Worm (Caenorhabditis elegans) whole organism, young adult: ENCODE data around the gene Y59C2A.1.
A peak's percentile ranks its signal among the peaks of the same experiment; 100 is the strongest.
"Not testable (repeated sequence)": the region's sequence is repeated elsewhere in the genome, so short reads cannot be mapped to it uniquely, and the experiment has no call there.

Source experiments
- B0035.1 ChIP-seq: sonication (generic microtip); optimal IDR thresholded peaks from 2 replicates; lab custom pipeline; 2016; ENCODE audit warnings: missing genetic modification characterization, mild to moderate bottlenecking, missing compliant biosample characterization, missing genotype, missing genetic modification reagents
- B0261.1 ChIP-seq: sonication (generic microtip); optimal IDR thresholded peaks from 2 replicates; lab custom pipeline; 2016; ENCODE audit warnings: mild to moderate bottlenecking, missing genetic modification characterization, moderate library complexity, missing compliant biosample characterization
- B0336.3 ChIP-seq: fragments of 200-800 bp; sonication (Bioruptor generic); IDR thresholded peaks from 2 replicates; pipeline ENCODE4 v1.3.6; 2022; ENCODE audit warnings: missing genetic modification characterization, missing compliant biosample characterization
- F37B4.10 ChIP-seq: fragments of 200-800 bp; sonication (Bioruptor generic); IDR thresholded peaks from 2 replicates; pipeline ENCODE4 v1.3.6; 2022; ENCODE audit warnings: missing genetic modification characterization, missing compliant biosample characterization
- F49E8.2 ChIP-seq: sonication (generic microtip); optimal IDR thresholded peaks from 3 replicates; lab custom pipeline; 2017; ENCODE audit warnings: missing genetic modification characterization, mild to moderate bottlenecking, missing compliant biosample characterization, antibody characterized with exemption, moderate library complexity; ENCODE audit not compliant: insufficient read depth
- Y53F4B.3 ChIP-seq: fragments of 200-800 bp; sonication (Bioruptor generic); IDR thresholded peaks from 2 replicates; pipeline ENCODE4 v1.3.6; 2022; ENCODE audit warnings: missing genetic modification reagents, missing genetic modification characterization, missing compliant biosample characterization
- Y79H2A.3 ChIP-seq: fragments of 200-800 bp; sonication (Bioruptor generic); conservative IDR thresholded peaks from 2 replicates; pipeline ENCODE4 v1.3.6; 2022; ENCODE audit warnings: missing genetic modification reagents, missing genetic modification characterization, missing compliant biosample characterization
- cebp-1 ChIP-seq, 2 experiments: fragments of 200-800 bp in 1 of 2; sonication (Bioruptor generic) in 1 of 2; sonication (generic microtip) in 1 of 2; IDR thresholded peaks in 1 of 2; optimal IDR thresholded peaks in 1 of 2; 2 replicates each; pipeline versions ENCODE4 v1.3.6 to Lab custom; 2017 to 2022; ENCODE audit warnings: missing compliant biosample characterization in 2 of 2, missing genetic modification characterization in 2 of 2, mild to moderate bottlenecking in 1 of 2, missing genetic modification reagents in 1 of 2, moderate library complexity in 1 of 2
- ceh-58 ChIP-seq: fragments of 200-800 bp; sonication (Bioruptor generic); IDR thresholded peaks from 2 replicates; pipeline ENCODE4 v1.3.6; 2022; ENCODE audit warnings: missing genetic modification characterization, missing compliant biosample characterization
- dpl-1 ChIP-seq: fragments of 150-350 bp; optimal IDR thresholded peaks from 2 replicates; lab custom pipeline; 2014; ENCODE audit warnings: missing biosample characterization, missing genetic modification reagents, missing genetic modification characterization
- egl-44 ChIP-seq: fragments of 200-800 bp; sonication (Bioruptor generic); IDR thresholded peaks from 2 replicates; pipeline ENCODE4 v1.3.6; 2022; ENCODE audit warnings: missing genetic modification reagents, missing genetic modification characterization, missing compliant biosample characterization
- egrh-3 ChIP-seq: fragments of 200-800 bp; sonication (Bioruptor generic); IDR thresholded peaks from 2 replicates; pipeline ENCODE4 v1.3.6; 2022; ENCODE audit warnings: missing genetic modification reagents, missing genetic modification characterization, missing compliant biosample characterization
- gei-17 ChIP-seq: fragments of 200-800 bp; sonication (Bioruptor generic); optimal IDR thresholded peaks from 2 replicates; lab custom pipeline; 2018; ENCODE audit warnings: mild to moderate bottlenecking, missing genetic modification characterization, missing compliant biosample characterization
- let-526 ChIP-seq: fragments of 200-800 bp; sonication (Bioruptor generic); IDR thresholded peaks from 2 replicates; pipeline ENCODE4 v1.3.6; 2022; ENCODE audit warnings: missing genetic modification reagents, missing genetic modification characterization, missing compliant biosample characterization
- lin-35 ChIP-seq, 3 experiments: fragments of 150-350 bp in 2 of 3; sonication (generic microtip) in 1 of 3; optimal IDR thresholded peaks; 2 replicates each; lab custom pipeline; 2014 to 2018; ENCODE audit warnings: missing biosample characterization in 3 of 3, missing genetic modification characterization in 3 of 3, missing genetic modification reagents in 3 of 3
- lsy-27 ChIP-seq: sonication (generic microtip); optimal IDR thresholded peaks from 2 replicates; lab custom pipeline; 2017; ENCODE audit warnings: missing genetic modification characterization, mild to moderate bottlenecking, missing compliant biosample characterization, antibody characterized with exemption, missing genotype, borderline replicate concordance; ENCODE audit not compliant: insufficient read depth
- madf-3 ChIP-seq: fragments of 200-800 bp; sonication (Bioruptor generic); IDR thresholded peaks from 2 replicates; pipeline ENCODE4 v1.3.6; 2022; ENCODE audit warnings: missing genetic modification reagents, missing genetic modification characterization, missing compliant biosample characterization
- mcd-1 ChIP-seq: fragments of 200-800 bp; sonication (Bioruptor generic); IDR thresholded peaks from 2 replicates; pipeline ENCODE4 v1.3.6; 2022; ENCODE audit warnings: missing genetic modification reagents, missing genetic modification characterization, missing compliant biosample characterization
- nfya-1 ChIP-seq: sonication (generic microtip); optimal IDR thresholded peaks from 2 replicates; lab custom pipeline; 2017; ENCODE audit warnings: antibody characterized with exemption, missing compliant biosample characterization, missing genetic modification characterization, borderline replicate concordance; ENCODE audit not compliant: insufficient read depth
- nfyb-1 ChIP-seq: fragments of 200-800 bp; sonication (Bioruptor generic); IDR thresholded peaks from 2 replicates; pipeline ENCODE4 v1.3.6; 2022; ENCODE audit warnings: missing genetic modification reagents, missing genetic modification characterization, missing compliant biosample characterization
- nhr-27 ChIP-seq: fragments of 200-800 bp; sonication (Bioruptor generic); optimal IDR thresholded peaks from 2 replicates; lab custom pipeline; 2018; ENCODE audit warnings: mild to moderate bottlenecking, missing genetic modification characterization, moderate library complexity, missing compliant biosample characterization
- rcor-1 ChIP-seq: fragments of 200-800 bp; sonication (Bioruptor generic); IDR thresholded peaks from 2 replicates; pipeline ENCODE4 v1.3.6; 2022; ENCODE audit warnings: missing genetic modification reagents, missing genetic modification characterization, missing compliant biosample characterization
- sdz-38 ChIP-seq: sonication (generic microtip); optimal IDR thresholded peaks from 2 replicates; lab custom pipeline; 2016; ENCODE audit warnings: missing genotype, missing genetic modification characterization, missing compliant biosample characterization
- snpc-4 ChIP-seq, 5 experiments: fragments of 150-350 bp in 1 of 5; sonication (generic microtip) in 4 of 5; optimal IDR thresholded peaks; 2 replicates each; lab custom pipeline; 2014 to 2018; ENCODE audit warnings: missing genetic modification characterization in 5 of 5, missing biosample characterization in 3 of 5, antibody characterized with exemption in 2 of 5, mild to moderate bottlenecking in 2 of 5, missing compliant biosample characterization in 2 of 5, missing genotype in 2 of 5, moderate library complexity in 2 of 5, missing genetic modification reagents in 1 of 5
- sptf-2 ChIP-seq: fragments of 200-800 bp; sonication (Bioruptor generic); optimal IDR thresholded peaks from 2 replicates; lab custom pipeline; 2018; ENCODE audit warnings: mild to moderate bottlenecking, missing genetic modification characterization, missing compliant biosample characterization
- tlf-1 ChIP-seq: fragments of 200-800 bp; sonication (Bioruptor generic); optimal IDR thresholded peaks from 2 replicates; lab custom pipeline; 2018; ENCODE audit warnings: mild to moderate bottlenecking, missing genetic modification characterization, missing compliant biosample characterization
- zfh-2 ChIP-seq: fragments of 200-800 bp; sonication (Bioruptor generic); conservative IDR thresholded peaks from 2 replicates; pipeline ENCODE4 v1.3.6; 2022; ENCODE audit warnings: missing genetic modification reagents, missing genetic modification characterization, missing compliant biosample characterization
- ztf-25 ChIP-seq: fragments of 200-800 bp; sonication (Bioruptor generic); IDR thresholded peaks from 2 replicates; pipeline ENCODE4 v1.3.6; 2022; ENCODE audit warnings: missing genetic modification reagents, missing genetic modification characterization, missing compliant biosample characterization
- ztf-26 ChIP-seq: sonication (generic microtip); optimal IDR thresholded peaks from 2 replicates; lab custom pipeline; 2017; ENCODE audit warnings: missing genetic modification characterization, missing compliant biosample characterization
- ztf-3 ChIP-seq: fragments of 200-800 bp; sonication (Bioruptor generic); optimal IDR thresholded peaks from 2 replicates; lab custom pipeline; 2018; ENCODE audit warnings: mild to moderate bottlenecking, missing genetic modification characterization, missing compliant biosample characterization
- ztf-6 ChIP-seq: fragments of 200-800 bp; sonication (Bioruptor generic); IDR thresholded peaks from 2 replicates; pipeline ENCODE4 v1.3.6; 2022; ENCODE audit warnings: missing genetic modification reagents, missing genetic modification characterization, missing compliant biosample characterization

The Y59C2A.1 gene

DNA sequence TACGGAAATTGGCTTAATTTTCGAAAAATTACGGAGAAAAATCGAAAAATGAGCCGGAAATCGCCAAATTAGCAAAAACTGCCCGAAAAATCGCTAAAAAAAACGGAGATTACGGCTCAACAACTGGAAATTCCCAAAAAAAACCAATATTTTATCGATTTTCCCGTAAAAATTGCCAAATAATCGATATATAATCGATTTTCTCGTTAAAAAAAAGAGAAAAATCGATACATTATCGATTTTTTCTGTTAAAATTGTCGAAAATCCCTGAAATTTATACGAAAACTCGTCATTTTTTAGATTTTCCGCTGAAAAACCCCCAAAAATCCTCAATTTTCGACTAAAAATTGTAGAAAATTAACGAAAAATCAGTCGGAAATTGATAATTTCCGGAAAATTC, 28.4 kb downstream of the Y59C2A.1 start:
- TF ChIP-seq ceh-58 (GFP tag; lab: Robert Waterston, UW) (no peak), tlf-1 (GFP tag; lab: Kevin White, UChicago) (no peak), egl-44 (GFP tag; lab: Robert Waterston, UW) (no peak), Y79H2A.3 (GFP tag; lab: Robert Waterston, UW) (no peak), lin-35 (GFP tag; optimal IDR thresholded peaks at IDR 0.05; lab: Kevin White, UChicago) (no peak), rcor-1 (no peak), let-526 (GFP tag; lab: Robert Waterston, UW) (no peak), snpc-4 (GFP tag; optimal IDR thresholded peaks at IDR 0.05; lab: Kevin White, UChicago) (no peak), snpc-4 (tag; optimal IDR thresholded peaks at IDR 0.05; lab: Kevin White, UChicago) (no peak), ztf-6 (GFP tag; lab: Robert Waterston, UW) (no peak), nfyb-1 (GFP tag; lab: Robert Waterston, UW) (no peak), ztf-3 (GFP tag; lab: Kevin White, UChicago) (no peak), mcd-1 (GFP tag; lab: Robert Waterston, UW) (no peak)

DNA sequence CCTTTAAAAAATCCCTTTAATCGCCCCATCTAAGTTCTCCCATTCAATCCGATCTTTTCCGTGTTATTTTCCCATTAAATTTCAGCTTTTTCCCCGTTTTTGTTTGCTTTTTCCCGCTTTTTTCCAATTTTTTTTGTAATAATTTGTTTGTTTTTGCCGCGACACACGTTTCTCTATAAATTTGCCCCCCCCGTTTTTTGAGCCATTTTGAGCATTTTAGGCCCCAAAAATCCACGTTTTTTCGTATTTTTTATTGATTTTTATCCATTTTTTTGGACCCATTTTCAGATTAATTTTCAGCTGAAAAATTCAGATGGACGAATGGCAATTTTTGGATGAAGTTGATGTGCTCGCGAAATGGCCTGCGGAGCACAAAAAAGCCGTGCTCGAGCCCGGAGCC, 35.4 kb downstream of the Y59C2A.1 start, which contains the start of gene F54A3.2:
TSS of gene F54A3.2 (plus strand) at position 301 of the 400 bp plus-strand sequence.
- no peak for TF ChIP-seq madf-3
- TF ChIP-seq sdz-38, result no peak
- no peak for TF ChIP-seq dpl-1 (GFP tag; lab: Kevin White, UChicago)
- no peak for TF ChIP-seq ztf-3 (GFP tag; lab: Kevin White, UChicago)
- TF ChIP-seq lsy-27 (tag; lab: Kevin White, UChicago), result no peak
- TF ChIP-seq gei-17 (GFP tag; lab: Kevin White, UChicago), result no peak

DNA sequence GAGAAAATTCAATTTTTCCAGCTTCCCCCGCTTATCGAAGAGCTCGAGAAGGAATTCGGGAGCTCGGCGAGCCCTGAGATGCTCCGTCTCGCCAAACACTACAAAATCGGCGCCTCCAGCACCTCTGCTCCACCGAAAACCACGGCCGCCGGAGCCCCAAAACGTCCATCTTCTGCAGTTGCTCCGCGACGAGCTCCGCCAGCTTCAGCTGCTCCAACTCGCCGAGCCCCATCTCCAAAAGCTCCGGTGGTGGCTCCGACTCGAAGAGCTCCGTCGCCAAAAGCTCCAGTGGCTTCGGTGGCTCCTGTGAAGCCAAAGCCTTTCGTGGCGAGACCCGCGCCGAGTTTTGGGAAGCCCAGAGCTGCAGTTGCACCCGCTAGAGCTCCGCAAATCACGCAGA, 43.7 kb downstream of the Y59C2A.1 start:
- TF ChIP-seq ztf-25 (GFP tag; lab: Robert Waterston, UW) (0 out of 2 replicates have a peak, but pooled peaks have one; percentile 49), ztf-26 (tag; lab: Kevin White, UChicago) (no peak), zfh-2 (GFP tag; lab: Robert Waterston, UW) (peak; percentile 83), nhr-27 (tag; lab: Kevin White, UChicago) (no peak), F37B4.10 (no peak), egrh-3 (GFP tag; lab: Robert Waterston, UW) (peak; percentile 92), nfya-1 (tag; lab: Kevin White, UChicago) (no peak), B0336.3 (no peak), sptf-2 (GFP tag; lab: Kevin White, UChicago) (no peak), F49E8.2 (tag; lab: Kevin White, UChicago) (no peak), cebp-1 (GFP tag; IDR thresholded peaks at IDR 0.05; lab: Robert Waterston, UW) (no peak), cebp-1 (tag; optimal IDR thresholded peaks at IDR 0.05; lab: Kevin White, UChicago) (no peak)
- TF ChIP-seq, all 124 proteins: peak for 3

DNA sequence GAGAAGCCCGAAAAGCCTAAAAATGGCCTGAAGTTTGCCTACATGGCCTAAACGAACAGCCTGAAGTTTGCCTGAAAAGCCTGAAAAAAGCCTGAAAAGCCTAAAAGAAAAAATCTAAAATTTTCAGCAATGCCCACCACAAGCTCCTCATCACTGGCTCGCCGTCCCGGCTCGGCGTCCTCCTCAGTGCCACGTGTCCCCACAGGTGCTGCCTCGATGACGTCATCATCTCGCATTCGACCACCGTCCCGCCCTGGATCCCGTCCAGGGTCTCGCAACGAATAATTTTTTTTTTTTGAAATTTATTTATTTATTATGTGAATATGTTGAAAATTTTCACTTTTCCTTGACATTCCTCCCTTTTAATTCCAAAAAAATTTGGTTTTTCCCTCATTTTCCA, 45.8 kb downstream of the Y59C2A.1 start:
- TF ChIP-seq Y53F4B.3 (GFP tag; lab: Robert Waterston, UW) (no peak), zfh-2 (GFP tag; lab: Robert Waterston, UW) (peak; percentile 60; the same call in 1 of the 2 replicates), B0035.1 (no peak)

DNA sequence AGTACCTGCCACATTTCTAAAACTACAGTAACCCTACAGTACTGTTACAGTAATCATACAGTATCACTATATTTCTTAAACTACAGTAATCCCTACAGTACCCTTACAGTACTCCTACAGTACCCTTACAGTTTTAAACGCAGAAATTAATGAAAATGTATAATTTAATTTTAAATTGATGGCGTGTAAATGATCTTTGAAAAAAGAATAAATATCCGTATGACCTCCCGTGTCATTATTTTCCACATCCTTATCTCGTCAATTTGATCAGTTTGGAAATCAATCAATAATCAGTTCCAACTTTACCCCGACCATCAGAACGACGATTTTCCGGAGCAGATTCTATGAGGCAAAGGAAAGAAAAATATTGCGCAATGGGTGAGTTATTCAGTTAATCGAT, 46.9 kb downstream of the Y59C2A.1 start, which contains the start of gene K09F6.3:
TSS of gene K09F6.3 (plus strand) at position 301 of the 400 bp plus-strand sequence.
- TF ChIP-seq B0035.1; egl-44 (GFP tag; lab: Robert Waterston, UW); B0261.1: not testable (repeated sequence)
